Worm (Caenorhabditis elegans): ENCODE measurements around the gene F13A2.1.

The F13A2.1 gene

ce11 chrV:4419767-4420322 lies 37.6 kb upstream of the F13A2.1 start, which contains the start of the genes Y47D7A.7 and Y47D7A.2:
Gene Y47D7A.7, minus strand, starts transcription at chrV:4419867.
Gene Y47D7A.2, plus strand, starts transcription at chrV:4420272.
- TF ChIP-seq Y79H2A.3 (GFP tag; conservative IDR thresholded peaks at IDR 0.05) (no peak), aptf-2 (GFP tag; conservative IDR thresholded peaks at IDR 0.05) (no peak), Y53F4B.3 (GFP tag; IDR thresholded peaks at IDR 0.05) (no peak), nhr-179 (tag; optimal IDR thresholded peaks at IDR 0.05) (no peak)

- no peak for TF ChIP-seq ztf-25 (GFP tag; IDR thresholded peaks at IDR 0.05)
Observed at ce11 chrV:4418116-4418515, 35.9 kb upstream of the F13A2.1 start, which contains the start of gene Y47D7A.6. Gene Y47D7A.6, minus strand, starts transcription at chrV:4418216.

ce11 chrV:4416710-4417109 lies 34.5 kb upstream of the F13A2.1 start, which contains the start of gene Y47D7A.18:
Gene Y47D7A.18, minus strand, starts transcription at chrV:4416810.
- TF ChIP-seq somi-1 (GFP tag; optimal IDR thresholded peaks at IDR 0.05), result no peak
- no peak for TF ChIP-seq K11D2.4 (GFP tag; IDR thresholded peaks at IDR 0.05)
- no peak for TF ChIP-seq F33H1.4 (GFP tag; IDR thresholded peaks at IDR 0.05)
- TF ChIP-seq Y53G8AR.9 (GFP tag; conservative IDR thresholded peaks at IDR 0.05), result no peak
- TF ChIP-seq snpc-3.4 (tag; optimal IDR thresholded peaks at IDR 0.05), result no peak
- TF ChIP-seq lin-54 (GFP tag; optimal IDR thresholded peaks at IDR 0.05), result no peak
- TF ChIP-seq ceh-40 (GFP tag; IDR thresholded peaks at IDR 0.05), result no peak
- TF ChIP-seq madf-6 (GFP tag; IDR thresholded peaks at IDR 0.05), result no peak
- no peak for TF ChIP-seq ama-1 (optimal IDR thresholded peaks at IDR 0.05)
- no peak for TF ChIP-seq ama-1 (GFP tag; optimal IDR thresholded peaks at IDR 0.05)
- TF ChIP-seq lsy-27 (tag; optimal IDR thresholded peaks at IDR 0.05; ENCODE audit: borderline replicate concordance, insufficient read depth), result no peak
- TF ChIP-seq lsl-1 (GFP tag; optimal IDR thresholded peaks at IDR 0.05), result no peak
- TF ChIP-seq tbx-9 (tag; optimal IDR thresholded peaks at IDR 0.05; ENCODE audit: borderline replicate concordance), result no peak
- TF ChIP-seq B0019.2 (GFP tag; conservative IDR thresholded peaks at IDR 0.05), result no peak
- TF ChIP-seq nfyb-1 (GFP tag; IDR thresholded peaks at IDR 0.05), result no peak
- no peak for TF ChIP-seq K12H6.12 (tag; optimal IDR thresholded peaks at IDR 0.05)
- TF ChIP-seq ceh-27 (GFP tag; optimal IDR thresholded peaks at IDR 0.05), result no peak
- no peak for TF ChIP-seq tlf-1 (GFP tag; optimal IDR thresholded peaks at IDR 0.05)
- TF ChIP-seq zfh-2 (GFP tag; conservative IDR thresholded peaks at IDR 0.05), result no peak
- TF ChIP-seq nhr-120 (GFP tag; IDR thresholded peaks at IDR 0.05), result no peak

- TF ChIP-seq tbx-9 (tag; optimal IDR thresholded peaks at IDR 0.05; ENCODE audit: borderline replicate concordance) (no peak), K11D2.4 (GFP tag; IDR thresholded peaks at IDR 0.05) (no peak), snpc-1.1 (tag; optimal IDR thresholded peaks at IDR 0.05; ENCODE audit: insufficient read depth) (no peak), ztf-25 (GFP tag; IDR thresholded peaks at IDR 0.05) (no peak), sdz-38 (tag; optimal IDR thresholded peaks at IDR 0.05) (no peak), mes-4 (tag; optimal IDR thresholded peaks at IDR 0.05) (no peak), T07F8.4 (tag; optimal IDR thresholded peaks at IDR 0.05) (no peak), him-1 (tag; optimal IDR thresholded peaks at IDR 0.05) (no peak), Y79H2A.3 (GFP tag; conservative IDR thresholded peaks at IDR 0.05) (no peak), Y95B8A.8 (GFP tag; IDR thresholded peaks at IDR 0.05) (no peak), K12H6.12 (tag; optimal IDR thresholded peaks at IDR 0.05) (no peak), F49E8.2 (tag; optimal IDR thresholded peaks at IDR 0.05; ENCODE audit: insufficient read depth) (no peak), hmg-20 (GFP tag; IDR thresholded peaks at IDR 0.05) (no peak), pha-4 (tag; optimal IDR thresholded peaks at IDR 0.05) (no peak), zim-3 (tag; optimal IDR thresholded peaks at IDR 0.05) (no peak)
Observed at ce11 chrV:4414613-4415071, 32.4 kb upstream of the F13A2.1 start, which contains the start of gene grl-5. Gene grl-5, minus strand, starts transcription at chrV:4414663.

All from whole organism, young adult.